2 worm cellular contexts compared by ENCODE assay signal in the genomic region with DNA sequence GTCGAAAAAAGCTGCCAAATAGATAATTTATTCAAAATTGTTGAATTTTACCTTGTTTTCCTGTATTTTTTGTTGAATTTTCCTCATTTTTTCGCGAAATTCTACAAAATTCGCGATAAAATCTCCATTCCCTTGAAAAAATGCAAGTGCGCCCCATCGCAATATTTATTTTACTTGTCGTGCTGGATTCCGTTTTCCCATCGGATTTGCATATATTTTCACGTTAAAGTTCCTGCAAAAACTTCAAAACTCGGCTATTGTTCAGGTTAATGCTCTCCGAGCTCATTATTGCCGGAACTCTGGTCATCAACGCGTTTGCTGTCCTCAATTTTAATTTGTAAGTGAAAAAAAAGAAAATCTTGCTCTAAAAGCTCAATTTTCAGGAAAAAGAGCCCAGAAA.
TF ChIP-seq lines count a peak whose summit lies in the region.

A gene (plus strand): TSS at position 266 of the 400 bp plus-strand sequence.
A gene (plus strand): TSS at position 386 of the 400 bp plus-strand sequence.

TF ChIP-seq in whole organism, L4 larva, 104 proteins besides CTCF, POLR2A, EP300 and RAD21:
- peak; percentile 9 for TF ChIP-seq duxl-1 (tag; optimal IDR thresholded peaks at IDR 0.05; lab: Kevin White, UChicago; ENCODE audit: poor library complexity)
- no peak for TF ChIP-seq lin-29 (GFP tag; IDR thresholded peaks at IDR 0.05; lab: Robert Waterston, UW)
- TF ChIP-seq lsy-2 (tag; optimal IDR thresholded peaks at IDR 0.05; lab: Kevin White, UChicago) = peak in 1 of 2 experiments; percentile 30
- TF ChIP-seq lin-38 (GFP tag; IDR thresholded peaks at IDR 0.05; lab: Robert Waterston, UW) = peak; percentile 55

TF ChIP-seq in whole organism, young adult, 124 proteins besides CTCF, POLR2A, EP300 and RAD21:
- TF ChIP-seq fkh-3 (tag; optimal IDR thresholded peaks at IDR 0.05; lab: Kevin White, UChicago) = no peak
- TF ChIP-seq cebp-2 (GFP tag; IDR thresholded peaks at IDR 0.05; lab: Robert Waterston, UW) = 0 out of 2 replicates have a peak, but pooled peaks have one; percentile 21
- TF ChIP-seq madf-3 (GFP tag; IDR thresholded peaks at IDR 0.05; lab: Robert Waterston, UW) = 0 out of 2 replicates have a peak, but pooled peaks have one; percentile 49
- TF ChIP-seq nfyb-1 (GFP tag; IDR thresholded peaks at IDR 0.05; lab: Robert Waterston, UW) = no peak
- no peak for TF ChIP-seq tbp1 (GFP tag; optimal IDR thresholded peaks at IDR 0.05; lab: Kevin White, UChicago)
- TF ChIP-seq dox-1 (GFP tag; IDR thresholded peaks at IDR 0.05; lab: Robert Waterston, UW) = no peak
- 0 out of 2 replicates have a peak, but pooled peaks have one; percentile 19 for TF ChIP-seq ekl-4 (GFP tag; IDR thresholded peaks at IDR 0.05; lab: Robert Waterston, UW)
- peak; percentile 30 for TF ChIP-seq repo-1 (tag; optimal IDR thresholded peaks at IDR 0.05; lab: Kevin White, UChicago)
- TF ChIP-seq mcd-1 (GFP tag; IDR thresholded peaks at IDR 0.05; lab: Robert Waterston, UW) = peak; percentile 28; the same call in 1 of the 2 replicates
- peak; percentile 59 for TF ChIP-seq ztf-18 (tag; optimal IDR thresholded peaks at IDR 0.05; lab: Kevin White, UChicago)
- peak; percentile 42 for TF ChIP-seq F49E8.2 (tag; optimal IDR thresholded peaks at IDR 0.05; lab: Kevin White, UChicago; ENCODE audit: insufficient read depth)
